Fruit fly (Drosophila melanogaster) whole organism, prepupa: ENCODE results near the gene Unc50.

ENCODE experiments used
- Blimp-1 ChIP-seq: fragments of 200-800 bp; sonication (Bioruptor generic); optimal IDR thresholded peaks from 3 replicates; lab custom pipeline; 2017; ENCODE audit warnings: missing biosample characterization, missing genetic modification characterization, mild to moderate bottlenecking, moderate library complexity, missing genetic modification reagents
- CG10631 ChIP-seq: fragments of 200-800 bp; sonication (Bioruptor generic); optimal IDR thresholded peaks from 2 replicates; lab custom pipeline; 2016; ENCODE audit warnings: missing biosample characterization, missing genetic modification characterization
- CG11294 ChIP-seq: fragments of 200-800 bp; sonication (Bioruptor generic); IDR thresholded peaks from 2 replicates; pipeline ENCODE4 v1.3.6; 2022; ENCODE audit warnings: missing biosample characterization, missing genetic modification characterization
- CG32006 ChIP-seq: fragments of 200-800 bp; sonication (Bioruptor generic); optimal IDR thresholded peaks from 3 replicates; lab custom pipeline; 2017; ENCODE audit warnings: missing biosample characterization, mild to moderate bottlenecking, missing genetic modification characterization
- CG3919 ChIP-seq: fragments of 200-800 bp; sonication (Bioruptor generic); optimal IDR thresholded peaks from 3 replicates; lab custom pipeline; 2016; ENCODE audit warnings: missing biosample characterization, missing genetic modification characterization
- CG6276 ChIP-seq: fragments of 200-800 bp; sonication (Bioruptor generic); optimal IDR thresholded peaks from 2 replicates; lab custom pipeline; 2017; ENCODE audit warnings: missing biosample characterization, mild to moderate bottlenecking, missing genetic modification characterization
- CG6808 ChIP-seq: fragments of 200-800 bp; sonication (Bioruptor generic); optimal IDR thresholded peaks from 3 replicates; lab custom pipeline; 2017; ENCODE audit warnings: missing biosample characterization, missing genetic modification characterization, mild to moderate bottlenecking, moderate library complexity, missing genetic modification reagents
- CG8632 ChIP-seq: fragments of 200-800 bp; sonication (Bioruptor generic); optimal IDR thresholded peaks from 3 replicates; lab custom pipeline; 2016; ENCODE audit warnings: missing biosample characterization, missing genetic modification characterization
- Ets21C ChIP-seq: fragments of 200-800 bp; sonication (Bioruptor generic); optimal IDR thresholded peaks from 3 replicates; lab custom pipeline; 2016; ENCODE audit warnings: missing biosample characterization, missing genetic modification characterization
- Hr38 ChIP-seq: sonication (Bioruptor generic); optimal IDR thresholded peaks from 2 replicates; lab custom pipeline; 2016; ENCODE audit warnings: missing biosample characterization, missing genetic modification characterization
- Sox102F ChIP-seq: fragments of 200-800 bp; sonication (Bioruptor generic); optimal IDR thresholded peaks from 2 replicates; lab custom pipeline; 2016; ENCODE audit warnings: missing biosample characterization, mild to moderate bottlenecking, missing genetic modification characterization

DNA sequence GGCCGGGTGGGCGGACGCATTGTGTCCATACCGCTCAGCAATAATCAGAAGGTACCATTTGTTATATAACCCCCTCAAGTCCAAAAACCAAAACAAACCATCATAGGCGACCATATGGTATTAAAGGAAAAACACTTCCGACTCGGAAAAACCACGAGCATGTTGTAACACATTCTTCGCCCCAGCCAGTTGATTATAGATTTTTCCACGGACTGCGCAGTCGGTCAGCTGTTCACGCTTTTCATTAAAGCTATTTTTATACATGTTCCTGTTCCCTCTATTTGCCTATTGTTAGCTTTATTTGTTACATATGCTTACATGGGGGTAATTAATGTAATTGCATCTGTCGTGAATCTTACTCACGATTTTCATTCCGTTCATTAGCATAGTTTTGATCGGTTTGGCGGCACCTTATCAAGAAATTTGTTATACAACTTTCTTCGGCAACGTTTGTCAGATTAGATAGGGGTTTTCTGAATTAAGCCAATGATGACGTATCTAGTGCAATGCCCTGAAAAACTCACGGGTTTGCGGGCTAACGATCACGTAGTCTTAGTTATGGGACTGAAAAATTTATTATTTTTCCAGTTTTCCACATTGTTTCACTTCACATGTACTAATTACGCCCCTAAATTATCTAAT lies 11.6 kb downstream of the Unc50 start:
- TF ChIP-seq CG32006 (GFP tag; lab: Kevin White, UChicago) (no peak), CG8632 (no peak), CG11294 (GFP tag; lab: Robert Waterston, UW) (no peak), CG10631 (no peak), CG6808 (GFP tag; lab: Kevin White, UChicago) (no peak), CG6276 (GFP tag; lab: Kevin White, UChicago) (no peak), Hr38 (GFP tag; lab: Kevin White, UChicago) (no peak), Ets21C (GFP tag; lab: Kevin White, UChicago) (no peak), CG3919 (no peak), Sox102F (GFP tag; lab: Kevin White, UChicago) (no peak), Blimp-1 (GFP tag; lab: Kevin White, UChicago) (no peak)
